Worm (Caenorhabditis elegans) whole organism, L3 larva: ENCODE results near the gene F20B6.4.

Source experiments
- ama-1 ChIP-seq: fragments of 150-350 bp; optimal IDR thresholded peaks from 2 replicates; lab custom pipeline; 2018
- ceh-82 ChIP-seq: fragments of 150-350 bp; optimal IDR thresholded peaks from 2 replicates; lab custom pipeline; 2014; ENCODE audit warnings: missing biosample characterization, missing genetic modification characterization
- elt-3 ChIP-seq, 3 experiments: fragments of 150-350 bp in 1 of 3; sonication (generic microtip) in 2 of 3; optimal IDR thresholded peaks; 2 replicates in 2 of 3; 4 replicates in 1 of 3; lab custom pipeline; 2014 to 2017; ENCODE audit warnings: missing biosample characterization in 3 of 3, missing genetic modification characterization in 3 of 3
- mdl-1 ChIP-seq: fragments of 150-350 bp; optimal IDR thresholded peaks from 2 replicates; lab custom pipeline; 2014; ENCODE audit warnings: missing biosample characterization, missing genetic modification characterization
- nhr-237 ChIP-seq: fragments of 150-350 bp; optimal IDR thresholded peaks from 2 replicates; lab custom pipeline; 2014; ENCODE audit warnings: missing biosample characterization, missing genetic modification characterization
- nhr-28 ChIP-seq: fragments of 150-350 bp; optimal IDR thresholded peaks from 2 replicates; lab custom pipeline; 2014; ENCODE audit warnings: missing biosample characterization, missing genetic modification characterization
- sea-2 ChIP-seq: fragments of 150-350 bp; sonication (generic microtip); optimal IDR thresholded peaks from 4 replicates; lab custom pipeline; 2014; ENCODE audit warnings: missing biosample characterization, missing genetic modification reagents, missing genetic modification characterization
- skn-1 ChIP-seq: fragments of 150-350 bp; optimal IDR thresholded peaks from 2 replicates; lab custom pipeline; 2014; ENCODE audit warnings: missing biosample characterization, missing genetic modification characterization
- unc-39 ChIP-seq: sonication (generic microtip); optimal IDR thresholded peaks from 4 replicates; lab custom pipeline; 2017; ENCODE audit warnings: missing biosample characterization, missing genetic modification characterization
- unc-62 ChIP-seq: fragments of 150-350 bp; sonication (generic microtip); optimal IDR thresholded peaks from 4 replicates; lab custom pipeline; 2014; ENCODE audit warnings: missing biosample characterization, missing genetic modification reagents, missing genetic modification characterization
- ztf-4 ChIP-seq: fragments of 150-350 bp; optimal IDR thresholded peaks from 2 replicates; lab custom pipeline; 2014; ENCODE audit warnings: missing biosample characterization, missing genetic modification characterization

- TF ChIP-seq unc-62 (GFP tag; lab: Kevin White, UChicago) (no peak), elt-3 (tag; optimal IDR thresholded peaks at IDR 0.05; lab: Kevin White, UChicago) (no peak), ama-1 (lab: Kevin White, UChicago) (no peak), mdl-1 (tag; lab: Kevin White, UChicago) (no peak), nhr-28 (tag; lab: Kevin White, UChicago) (no peak), nhr-237 (no peak), unc-39 (tag; lab: Kevin White, UChicago) (no peak), skn-1 (tag; lab: Kevin White, UChicago) (no peak), ceh-82 (no peak), sea-2 (no peak), ztf-4 (tag; lab: Kevin White, UChicago) (no peak)
These were observed 9.7 kb downstream of the F20B6.4 start, which contains the start of gene mrp-6 for ce11 chrX:4186656-4187055.
